Worm (Caenorhabditis elegans): ENCODE results near the gene C11D2.3.

- TF ChIP-seq unc-39 (tag; optimal IDR thresholded peaks at IDR 0.05) (no peak), nhr-12 (tag; optimal IDR thresholded peaks at IDR 0.05) (no peak), ceh-9 (tag; optimal IDR thresholded peaks at IDR 0.05) (no peak), jun-1 (tag; optimal IDR thresholded peaks at IDR 0.05) (no peak), ztf-11 (tag; optimal IDR thresholded peaks at IDR 0.05) (no peak)
Measured at ce11 chrIV:6156833-6157232, 5.2 kb downstream of the C11D2.3 start, which contains the start of gene C11D2.4.

All from whole organism, L3 larva.